Fruit fly (Drosophila melanogaster) whole organism, prepupa: Measurements from ENCODE around the gene Scgalpha.

Experiments
- CG10631 ChIP-seq: fragments of 200-800 bp; sonication (Bioruptor generic); optimal IDR thresholded peaks from 2 replicates; lab custom pipeline; 2016; ENCODE audit warnings: missing biosample characterization, missing genetic modification characterization
- CG3032 ChIP-seq: fragments of 200-800 bp; optimal IDR thresholded peaks from 2 replicates; lab custom pipeline; 2019; ENCODE audit warnings: missing biosample characterization, mild to moderate bottlenecking, missing genetic modification characterization, moderate library complexity
- CG3919 ChIP-seq: fragments of 200-800 bp; sonication (Bioruptor generic); optimal IDR thresholded peaks from 3 replicates; lab custom pipeline; 2016; ENCODE audit warnings: missing biosample characterization, missing genetic modification characterization
- CG6163 ChIP-seq: fragments of 200-800 bp; sonication (Bioruptor generic); IDR thresholded peaks from 3 replicates; pipeline ENCODE4 v1.3.6; 2022; ENCODE audit warnings: missing biosample characterization, missing genetic modification characterization
- Eip78C ChIP-seq: fragments of 200-800 bp; sonication (Bioruptor generic); peaks from one replicate; lab custom pipeline; 2016; ENCODE audit warnings: missing biosample characterization, missing genetic modification characterization
- esn ChIP-seq: fragments of 200-800 bp; sonication (Bioruptor generic); optimal IDR thresholded peaks from 2 replicates; lab custom pipeline; 2016; ENCODE audit warnings: missing biosample characterization, mild to moderate bottlenecking, missing genetic modification characterization, moderate library complexity
- net ChIP-seq: fragments of 200-800 bp; sonication (Bioruptor generic); optimal IDR thresholded peaks from 3 replicates; lab custom pipeline; 2016; ENCODE audit warnings: missing biosample characterization, missing genetic modification characterization
- svp ChIP-seq: fragments of 200-800 bp; sonication (Bioruptor generic); peaks from one replicate; lab custom pipeline; 2016; ENCODE audit warnings: missing biosample characterization, missing genetic modification characterization

DNA sequence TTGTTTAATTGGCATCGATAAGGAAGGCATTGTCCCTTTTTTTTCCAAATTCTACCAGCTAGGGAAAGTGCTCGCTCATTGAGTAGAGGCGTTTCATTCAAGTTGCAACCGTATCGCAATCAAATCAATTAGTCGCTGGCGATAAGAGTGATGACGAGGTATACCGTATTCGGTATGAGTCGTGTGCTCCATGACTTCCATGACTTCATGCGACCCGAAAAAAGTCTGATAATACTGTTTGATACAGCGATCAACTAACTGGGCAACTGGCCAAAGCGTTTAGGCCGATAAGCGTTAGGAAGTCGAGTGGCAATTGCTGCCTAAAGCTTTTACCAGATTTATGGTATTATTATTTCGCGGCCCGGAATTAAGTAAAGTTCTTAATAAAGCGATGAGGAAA is 41.3 kb downstream of the Scgalpha start:
- no peak for TF ChIP-seq CG10631 (GFP tag; lab: Kevin White, UChicago)
- TF ChIP-seq CG3919 (GFP tag; lab: Kevin White, UChicago) = no peak
- peak; percentile 84 for TF ChIP-seq svp
- no peak for TF ChIP-seq esn (GFP tag; lab: Kevin White, UChicago)
- TF ChIP-seq CG3032 = no peak
- TF ChIP-seq Eip78C (GFP tag; lab: Kevin White, UChicago) = no peak
- TF ChIP-seq net (GFP tag; lab: Kevin White, UChicago) = no peak
- TF ChIP-seq CG6163 = no peak
